Worm (Caenorhabditis elegans) whole organism, mixed stage, embryonic: ENCODE results near the gene F22E5.23.
"Not testable (repeated sequence)": the region's sequence is repeated elsewhere in the genome, so short reads cannot be mapped to it uniquely, and the experiment has no call there.

ENCODE experiments used
- nhr-76 ChIP-seq: sonication (generic microtip); optimal IDR thresholded peaks from 2 replicates; lab custom pipeline; 2017; ENCODE audit warnings: missing biosample characterization, missing genetic modification characterization
- pha-4 ChIP-seq: fragments of 150-350 bp; optimal IDR thresholded peaks from 2 replicates; lab custom pipeline; 2018; ENCODE audit warnings: missing biosample characterization, missing genetic modification reagents, missing genetic modification characterization
- unc-62 ChIP-seq: fragments of 150-350 bp; optimal IDR thresholded peaks from 2 replicates; lab custom pipeline; 2014; ENCODE audit warnings: missing biosample characterization, missing genetic modification reagents, missing genetic modification characterization

ce11 chrII:2673534-2673933 lies 32.5 kb downstream of the F22E5.23 start, which contains the start of the genes F22E5.20 and F22E5.1:
- TF ChIP-seq pha-4 (tag; lab: Kevin White, UChicago); unc-62 (GFP tag; lab: Kevin White, UChicago); nhr-76: not testable (repeated sequence)
